Worm (Caenorhabditis elegans) whole organism, midembryonic: ENCODE data around the gene Y42H9AR.1.
A peak's percentile ranks its signal among the peaks of the same experiment; 100 is the strongest.

Experiments used
- T22C8.4 ChIP-seq: fragments of 200-800 bp; sonication (Bioruptor generic); IDR thresholded peaks from 2 replicates; pipeline ENCODE4 v1.3.6; 2022; ENCODE audit warnings: missing genetic modification characterization, missing compliant biosample characterization
- flt-1 ChIP-seq: fragments of 200-800 bp; sonication (Bioruptor generic); IDR thresholded peaks from 2 replicates; pipeline ENCODE4 v1.3.6; 2022; ENCODE audit warnings: missing genetic modification characterization, missing compliant biosample characterization
- med-1 ChIP-seq: sonication (generic microtip); optimal IDR thresholded peaks from 2 replicates; lab custom pipeline; 2017; ENCODE audit warnings: missing genetic modification characterization, mild to moderate bottlenecking, missing compliant biosample characterization, antibody characterized with exemption, missing genetic modification reagents; ENCODE audit not compliant: insufficient read depth
- ref-1 ChIP-seq: fragments of 200-800 bp; sonication (Bioruptor generic); conservative IDR thresholded peaks from 2 replicates; pipeline ENCODE4 v1.3.6; 2022; ENCODE audit warnings: missing genetic modification reagents, missing genetic modification characterization, missing compliant biosample characterization
- tab-1 ChIP-seq: fragments of 200-800 bp; sonication (Bioruptor generic); IDR thresholded peaks from 2 replicates; pipeline ENCODE4 v1.3.6; 2022; ENCODE audit warnings: missing genetic modification characterization, missing compliant biosample characterization
- ztf-23 ChIP-seq: fragments of 200-800 bp; sonication (Bioruptor generic); IDR thresholded peaks from 2 replicates; pipeline ENCODE4 v1.3.6; 2022; ENCODE audit warnings: missing genetic modification reagents, missing genetic modification characterization, missing compliant biosample characterization

ce11 chrIV:8066598-8066997, 46.6 kb upstream of the Y42H9AR.1 start:
- TF ChIP-seq ref-1 (GFP tag; lab: Robert Waterston, UW) (no peak), med-1 (GFP tag; lab: Kevin White, UChicago) (no peak), flt-1 (GFP tag; lab: Robert Waterston, UW) (0 out of 2 replicates have a peak, but pooled peaks have one; percentile 20), tab-1 (GFP tag; lab: Robert Waterston, UW) (peak; percentile 26; the same call in 1 of the 2 replicates), T22C8.4 (GFP tag; lab: Robert Waterston, UW) (no peak), ztf-23 (GFP tag; lab: Robert Waterston, UW) (no peak)
